Fruit fly (Drosophila melanogaster) whole organism, embryonic: ENCODE measurements around the gene Nup98-96.
A peak's percentile ranks its signal among the peaks of the same experiment; 100 is the strongest.

Experiments
- Aef1 ChIP-seq: fragments of 200-800 bp; sonication (Bioruptor generic); IDR thresholded peaks from 3 replicates; pipeline ENCODE4 v1.3.6; 2022; ENCODE audit warnings: missing biosample characterization, missing genetic modification characterization
- CG10274 ChIP-seq: fragments of 200-800 bp; sonication (Bioruptor generic); optimal IDR thresholded peaks from 3 replicates; lab custom pipeline; 2017; ENCODE audit warnings: missing biosample characterization, mild to moderate bottlenecking, missing genetic modification characterization
- CG12219 ChIP-seq: fragments of 200-800 bp; sonication (Bioruptor generic); optimal IDR thresholded peaks from 3 replicates; lab custom pipeline; 2018; ENCODE audit warnings: missing biosample characterization, mild to moderate bottlenecking, missing genetic modification characterization
- CG15073 ChIP-seq: fragments of 200-800 bp; sonication (Bioruptor generic); optimal IDR thresholded peaks from 2 replicates; lab custom pipeline; 2016; ENCODE audit warnings: missing biosample characterization, missing genetic modification characterization
- CG15269 ChIP-seq: fragments of 200-800 bp; sonication (Bioruptor generic); optimal IDR thresholded peaks from 2 replicates; lab custom pipeline; 2018; ENCODE audit warnings: missing biosample characterization, mild to moderate bottlenecking, missing genetic modification characterization, moderate library complexity
- CG15601 ChIP-seq: fragments of 200-800 bp; sonication (Bioruptor generic); optimal IDR thresholded peaks from 3 replicates; lab custom pipeline; 2019; ENCODE audit warnings: missing biosample characterization, mild to moderate bottlenecking, missing genetic modification characterization, moderate library complexity
- CG17829 ChIP-seq: fragments of 200-800 bp; optimal IDR thresholded peaks from 2 replicates; lab custom pipeline; 2019; ENCODE audit warnings: missing biosample characterization, mild to moderate bottlenecking, missing genetic modification characterization, moderate library complexity
- CG2678 ChIP-seq: fragments of 200-800 bp; sonication (Bioruptor generic); optimal IDR thresholded peaks from 3 replicates; lab custom pipeline; 2019; ENCODE audit warnings: missing biosample characterization, mild to moderate bottlenecking, missing genetic modification characterization, moderate library complexity
- CG30431 ChIP-seq: fragments of 200-800 bp; sonication (Bioruptor generic); optimal IDR thresholded peaks from 2 replicates; lab custom pipeline; 2017; ENCODE audit warnings: missing biosample characterization, missing genetic modification characterization
- CG31365 ChIP-seq: fragments of 200-800 bp; sonication (Bioruptor generic); optimal IDR thresholded peaks from 2 replicates; lab custom pipeline; 2018; ENCODE audit warnings: missing biosample characterization, mild to moderate bottlenecking, missing genetic modification characterization
- CG34224 ChIP-seq: fragments of 200-800 bp; sonication (Bioruptor generic); IDR thresholded peaks from 3 replicates; pipeline ENCODE4 v1.3.6; 2022; ENCODE audit warnings: missing biosample characterization, missing genetic modification characterization; ENCODE audit not compliant: partially characterized antibody
- CG4360 ChIP-seq: fragments of 200-800 bp; sonication (Bioruptor generic); IDR thresholded peaks from 2 replicates; pipeline ENCODE4 v1.3.6; 2022; ENCODE audit warnings: missing biosample characterization, missing genetic modification characterization
- CG6254 ChIP-seq: fragments of 200-800 bp; sonication (Bioruptor generic); optimal IDR thresholded peaks from 3 replicates; lab custom pipeline; 2017; ENCODE audit warnings: mild to moderate bottlenecking, missing biosample characterization, missing genetic modification reagents, missing genetic modification characterization
- CG6689 ChIP-seq: fragments of 200-800 bp; sonication (Bioruptor generic); IDR thresholded peaks from 2 replicates; pipeline ENCODE4 v1.3.6; 2022; ENCODE audit warnings: missing biosample characterization, missing genetic modification characterization
- CG6791 ChIP-seq: fragments of 200-800 bp; sonication (Bioruptor generic); IDR thresholded peaks from 3 replicates; pipeline ENCODE4 v1.3.6; 2022; ENCODE audit warnings: missing biosample characterization, missing genetic modification characterization; ENCODE audit not compliant: partially characterized antibody
- CG9727 ChIP-seq: fragments of 200-800 bp; sonication (Bioruptor generic); optimal IDR thresholded peaks from 3 replicates; lab custom pipeline; 2017; ENCODE audit warnings: missing biosample characterization, mild to moderate bottlenecking, missing genetic modification characterization
- CG9932 ChIP-seq: fragments of 200-800 bp; sonication (Bioruptor generic); IDR thresholded peaks from 2 replicates; pipeline ENCODE4 v1.3.6; 2022; ENCODE audit warnings: missing biosample characterization, missing genetic modification characterization
- D19B ChIP-seq: fragments of 200-800 bp; sonication (Bioruptor generic); optimal IDR thresholded peaks from 2 replicates; lab custom pipeline; 2017; ENCODE audit warnings: missing biosample characterization, mild to moderate bottlenecking, missing genetic modification characterization
- Deaf1 ChIP-seq: fragments of 200-800 bp; optimal IDR thresholded peaks from 3 replicates; lab custom pipeline; 2019; ENCODE audit warnings: missing biosample characterization, mild to moderate bottlenecking, missing genetic modification characterization, moderate library complexity
- HHEX ChIP-seq: fragments of 200-800 bp; sonication (Bioruptor generic); optimal IDR thresholded peaks from 3 replicates; lab custom pipeline; 2017; ENCODE audit warnings: missing biosample characterization, mild to moderate bottlenecking, missing genetic modification characterization, missing genetic modification reagents
- HLH3B ChIP-seq: fragments of 200-800 bp; sonication (Bioruptor generic); IDR thresholded peaks from 2 replicates; pipeline ENCODE4 v1.3.6; 2022; ENCODE audit warnings: missing biosample characterization, missing genetic modification characterization
- HLHmδ ChIP-seq: fragments of 200-800 bp; sonication (Bioruptor generic); optimal IDR thresholded peaks from 2 replicates; lab custom pipeline; 2018; ENCODE audit warnings: missing biosample characterization, mild to moderate bottlenecking, missing genetic modification characterization, moderate library complexity
- HmgZ ChIP-seq: fragments of 200-800 bp; sonication (Bioruptor generic); optimal IDR thresholded peaks from 2 replicates; lab custom pipeline; 2018; ENCODE audit warnings: missing biosample characterization, mild to moderate bottlenecking, missing genetic modification characterization
- Hr3 ChIP-seq: fragments of 200-800 bp; sonication (Bioruptor generic); optimal IDR thresholded peaks from 3 replicates; lab custom pipeline; 2016; ENCODE audit warnings: missing biosample characterization, missing genetic modification characterization
- Lhr ChIP-seq: fragments of 200-800 bp; sonication (Bioruptor generic); optimal IDR thresholded peaks from 3 replicates; lab custom pipeline; 2017; ENCODE audit warnings: mild to moderate bottlenecking, missing biosample characterization, missing genetic modification reagents, missing genetic modification characterization
- Lim3 ChIP-seq: fragments of 200-800 bp; sonication (Bioruptor generic); IDR thresholded peaks from 2 replicates; pipeline ENCODE4 v1.3.6; 2022; ENCODE audit warnings: missing biosample characterization, missing genetic modification characterization
- Rfx ChIP-seq: fragments of 200-800 bp; sonication (Bioruptor generic); IDR thresholded peaks from 2 replicates; pipeline ENCODE4 v1.3.6; 2022; ENCODE audit warnings: missing biosample characterization, missing genetic modification characterization
- TFAM ChIP-seq: fragments of 200-800 bp; sonication (Bioruptor generic); optimal IDR thresholded peaks from 2 replicates; lab custom pipeline; 2017; ENCODE audit warnings: missing biosample characterization, missing genetic modification characterization, inconsistent platforms
- Tbp ChIP-seq: fragments of >200 bp; optimal IDR thresholded peaks from 2 replicates; lab custom pipeline; 2018; ENCODE audit warnings: missing biosample characterization, missing genetic modification characterization
- YL-1 ChIP-seq: fragments of 200-800 bp; sonication (Bioruptor generic); optimal IDR thresholded peaks from 3 replicates; lab custom pipeline; 2017; ENCODE audit warnings: missing biosample characterization, mild to moderate bottlenecking, missing genetic modification characterization
- chinmo ChIP-seq: fragments of 200-800 bp; sonication (Bioruptor generic); IDR thresholded peaks from 4 replicates; pipeline ENCODE4 v1.3.6; 2022; ENCODE audit warnings: missing biosample characterization, missing genetic modification characterization; ENCODE audit not compliant: partially characterized antibody
- chm ChIP-seq: fragments of 200-800 bp; sonication (Bioruptor generic); IDR thresholded peaks from 2 replicates; pipeline ENCODE4 v1.3.6; 2022; ENCODE audit warnings: missing biosample characterization, missing genetic modification characterization
- dan ChIP-seq: fragments of 200-800 bp; sonication (Bioruptor generic); IDR thresholded peaks from 2 replicates; pipeline ENCODE4 v1.3.6; 2022; ENCODE audit warnings: missing biosample characterization, missing genetic modification characterization
- dmrt99B ChIP-seq: fragments of 200-800 bp; sonication (Bioruptor generic); optimal IDR thresholded peaks from 2 replicates; lab custom pipeline; 2018; ENCODE audit warnings: missing biosample characterization, mild to moderate bottlenecking, missing genetic modification characterization, moderate library complexity
- exex ChIP-seq: fragments of 200-800 bp; sonication (Bioruptor generic); optimal IDR thresholded peaks from 4 replicates; lab custom pipeline; 2018; ENCODE audit warnings: missing biosample characterization, mild to moderate bottlenecking, missing genetic modification characterization, moderate library complexity
- gce ChIP-seq: fragments of 200-800 bp; sonication (Bioruptor generic); IDR thresholded peaks from 3 replicates; pipeline ENCODE4 v1.3.6; 2022; ENCODE audit warnings: missing biosample characterization, missing genetic modification characterization
- grau ChIP-seq: fragments of 200-800 bp; optimal IDR thresholded peaks from 3 replicates; lab custom pipeline; 2019; ENCODE audit warnings: missing biosample characterization, mild to moderate bottlenecking, missing genetic modification characterization, moderate library complexity
- grn ChIP-seq: fragments of 200-800 bp; sonication (Bioruptor generic); optimal IDR thresholded peaks from 3 replicates; lab custom pipeline; 2017; ENCODE audit warnings: missing biosample characterization, missing genetic modification characterization
- gt ChIP-seq: fragments of 200-800 bp; sonication (Bioruptor generic); IDR thresholded peaks from 2 replicates; pipeline ENCODE4 v1.3.6; 2022; ENCODE audit warnings: missing biosample characterization, missing genetic modification characterization
- klu ChIP-seq: fragments of 200-800 bp; sonication (Bioruptor generic); IDR thresholded peaks from 2 replicates; pipeline ENCODE4 v1.3.6; 2022; ENCODE audit warnings: missing biosample characterization, missing genetic modification characterization
- mirr ChIP-seq: fragments of 200-800 bp; sonication (Bioruptor generic); optimal IDR thresholded peaks from 3 replicates; lab custom pipeline; 2018; ENCODE audit warnings: missing biosample characterization, mild to moderate bottlenecking, missing genetic modification characterization
- mld ChIP-seq: fragments of 200-800 bp; sonication (Bioruptor generic); IDR thresholded peaks from 3 replicates; pipeline ENCODE4 v1.3.6; 2022; ENCODE audit warnings: missing biosample characterization, missing genetic modification characterization; ENCODE audit not compliant: partially characterized antibody
- pho ChIP-seq: fragments of 200-800 bp; sonication (Bioruptor generic); optimal IDR thresholded peaks from 2 replicates; lab custom pipeline; 2016; ENCODE audit warnings: missing biosample characterization, missing genetic modification characterization
- trem ChIP-seq: fragments of 200-800 bp; optimal IDR thresholded peaks from 3 replicates; lab custom pipeline; 2019; ENCODE audit warnings: missing biosample characterization, mild to moderate bottlenecking, missing genetic modification characterization, moderate library complexity
- tup ChIP-seq: fragments of 200-800 bp; sonication (Bioruptor generic); optimal IDR thresholded peaks from 2 replicates; lab custom pipeline; 2016; ENCODE audit warnings: missing biosample characterization, mild to moderate bottlenecking, missing genetic modification characterization, moderate library complexity
- vfl ChIP-seq: fragments of 200-800 bp; sonication (Bioruptor generic); optimal IDR thresholded peaks from 2 replicates; lab custom pipeline; 2016; ENCODE audit warnings: missing biosample characterization, missing genetic modification characterization
- vnd ChIP-seq: fragments of 200-800 bp; sonication (Bioruptor generic); IDR thresholded peaks from 3 replicates; pipeline ENCODE4 v1.3.6; 2022; ENCODE audit warnings: missing biosample characterization, missing genetic modification characterization; ENCODE audit not compliant: partially characterized antibody
- zen ChIP-seq: fragments of 200-800 bp; sonication (Bioruptor generic); optimal IDR thresholded peaks from 3 replicates; lab custom pipeline; 2018; ENCODE audit warnings: missing biosample characterization, mild to moderate bottlenecking, missing genetic modification characterization, moderate library complexity

Nup98-96 gene

dm6 chr3R:23729632-23730471 is 51.6 kb downstream of the Nup98-96 start (continued):
- peak; percentile 45 for TF ChIP-seq exex (tag; lab: Kevin White, UChicago)
- TF ChIP-seq dan, result no peak
- no peak for TF ChIP-seq Hr3 (GFP tag; lab: Kevin White, UChicago)
- no peak for TF ChIP-seq Aef1 (GFP tag; lab: Robert Waterston, UW)
- peak; percentile 70 for TF ChIP-seq mirr
- TF ChIP-seq HLH3B (GFP tag; lab: Robert Waterston, UW), result no peak
- TF ChIP-seq CG12219 (GFP tag; lab: Kevin White, UChicago), result peak; percentile 45
- peak; percentile 30; the same call in 1 of the 2 replicates for TF ChIP-seq klu (GFP tag; lab: Robert Waterston, UW)
- no peak for TF ChIP-seq CG6689
- TF ChIP-seq gce (GFP tag; lab: Robert Waterston, UW), result peak; percentile 40; the same call in 1 of the 3 replicates
- TF ChIP-seq grau (tag; lab: Kevin White, UChicago), result peak; percentile 14
- TF ChIP-seq chm (GFP tag; lab: Robert Waterston, UW), result peak; percentile 79
- TF ChIP-seq CG15269 (tag; lab: Kevin White, UChicago), result peak; percentile 27
- peak; percentile 4; the same call in 1 of the 2 replicates for TF ChIP-seq Rfx (GFP tag; lab: Robert Waterston, UW)
- peak; percentile 9 for TF ChIP-seq CG17829 (tag; lab: Kevin White, UChicago)
- TF ChIP-seq CG15073 (GFP tag; lab: Kevin White, UChicago), result no peak
- peak; percentile 19 for TF ChIP-seq dmrt99B
- no peak for TF ChIP-seq CG9727
- peak; percentile 31 for TF ChIP-seq CG6254 (GFP tag; lab: Kevin White, UChicago)
- peak; percentile 36 for TF ChIP-seq HmgZ (tag; lab: Kevin White, UChicago)
- TF ChIP-seq CG34224 (GFP tag; lab: Robert Waterston, UW), result peak; percentile 72
- no peak for TF ChIP-seq tup (GFP tag; lab: Kevin White, UChicago)
- TF ChIP-seq pho, result peak; percentile 17
- peak; percentile 60 for TF ChIP-seq vnd (GFP tag; lab: Robert Waterston, UW)
- no peak for TF ChIP-seq vfl
- peak; percentile 26 for TF ChIP-seq YL-1
- TF ChIP-seq Deaf1 (tag; lab: Kevin White, UChicago), result peak; percentile 43
- TF ChIP-seq CG10274 (GFP tag; lab: Kevin White, UChicago), result no peak
- no peak for TF ChIP-seq trem (tag; lab: Kevin White, UChicago)
- peak; percentile 35 for TF ChIP-seq HHEX (GFP tag; lab: Kevin White, UChicago)
- peak; percentile 46 for TF ChIP-seq HLHmδ (GFP tag; lab: Kevin White, UChicago)
- TF ChIP-seq CG31365 (tag; lab: Kevin White, UChicago), result no peak
- TF ChIP-seq Tbp (GFP tag; lab: Kevin White, UChicago), result peak; percentile 99
- no peak for TF ChIP-seq Lhr
- TF ChIP-seq grn (GFP tag; lab: Kevin White, UChicago), result peak; percentile 50
- TF ChIP-seq mld, result peak; percentile 44
- TF ChIP-seq CG30431 (GFP tag; lab: Kevin White, UChicago), result no peak
- no peak for TF ChIP-seq zen (tag; lab: Kevin White, UChicago)
- peak; percentile 99 for TF ChIP-seq chinmo (GFP tag; lab: Robert Waterston, UW)
- TF ChIP-seq CG15601 (tag; lab: Kevin White, UChicago), result peak; percentile 36
- TF ChIP-seq CG2678 (tag; lab: Kevin White, UChicago), result peak; percentile 33
- TF ChIP-seq TFAM (GFP tag; lab: Kevin White, UChicago), result no peak
- 0 out of 2 replicates have a peak, but pooled peaks have one; percentile 25 for TF ChIP-seq CG4360 (GFP tag; lab: Robert Waterston, UW)
- TF ChIP-seq CG9932 (GFP tag; lab: Robert Waterston, UW), result 0 out of 2 replicates have a peak, but pooled peaks have one; percentile 12
- peak; percentile 88; the same call in 2 of the 3 replicates for TF ChIP-seq CG6791 (GFP tag; lab: Robert Waterston, UW)
- TF ChIP-seq gt (GFP tag; lab: Robert Waterston, UW), result no peak
- no peak for TF ChIP-seq Lim3 (GFP tag; lab: Robert Waterston, UW)
- no peak for TF ChIP-seq D19B (GFP tag; lab: Kevin White, UChicago)
